Fruit fly (Drosophila melanogaster) whole organism, wandering third instar larva: Measurements from ENCODE around the gene Nf1.

Source experiments
- Abd-B ChIP-seq: fragments of >200 bp; optimal IDR thresholded peaks from 2 replicates; lab custom pipeline; 2017; ENCODE audit warnings: missing biosample characterization, missing genetic modification characterization
- CG32264 ChIP-seq: fragments of 200-800 bp; sonication (Bioruptor generic); optimal IDR thresholded peaks from 2 replicates; lab custom pipeline; 2016; ENCODE audit warnings: missing biosample characterization, missing genetic modification characterization
- Dif ChIP-seq: fragments of 200-275, 200-300 bp; sonication (Bioruptor generic); optimal IDR thresholded peaks from 2 replicates; lab custom pipeline; 2018; ENCODE audit warnings: missing biosample characterization, missing genetic modification characterization; ENCODE audit not compliant: partially characterized antibody
- GATAd ChIP-seq: sonication (Bioruptor generic); optimal IDR thresholded peaks from 2 replicates; lab custom pipeline; 2016; ENCODE audit warnings: missing biosample characterization, missing genetic modification characterization
- HLH106 ChIP-seq: fragments of 200-800 bp; optimal IDR thresholded peaks from 3 replicates; lab custom pipeline; 2019; ENCODE audit warnings: missing biosample characterization, mild to moderate bottlenecking, missing genetic modification characterization, moderate library complexity
- Hnf4 ChIP-seq: fragments of 200-800 bp; sonication (Bioruptor generic); optimal IDR thresholded peaks from 2 replicates; lab custom pipeline; 2016; ENCODE audit warnings: missing biosample characterization, mild to moderate bottlenecking, missing genetic modification characterization
- Hr78 ChIP-seq: fragments of >200 bp; optimal IDR thresholded peaks from 2 replicates; lab custom pipeline; 2017; ENCODE audit warnings: missing biosample characterization, missing genetic modification characterization
- Hr83 ChIP-seq: fragments of 200-300 bp; sonication (Bioruptor generic); optimal IDR thresholded peaks from 2 replicates; lab custom pipeline; 2016; ENCODE audit warnings: missing biosample characterization, mild to moderate bottlenecking, missing genetic modification characterization, moderate library complexity; ENCODE audit not compliant: poor library complexity, severe bottlenecking
- Jra ChIP-seq: sonication (Bioruptor generic); optimal IDR thresholded peaks from 2 replicates; lab custom pipeline; 2016; ENCODE audit warnings: missing biosample characterization, missing genetic modification characterization
- Mio ChIP-seq: sonication (Bioruptor generic); optimal IDR thresholded peaks from 2 replicates; lab custom pipeline; 2016; ENCODE audit warnings: missing biosample characterization, missing genetic modification characterization
- Myc ChIP-seq: fragments of >200 bp; optimal IDR thresholded peaks from 2 replicates; lab custom pipeline; 2017
- N ChIP-seq: fragments of >200 bp; optimal IDR thresholded peaks from 2 replicates; lab custom pipeline; 2018; ENCODE audit warnings: missing biosample characterization, missing external identifiers, missing genetic modification characterization
- Rel ChIP-seq, 2 experiments: fragments of 200-800 bp; sonication (Bioruptor generic) in 1 of 2; optimal IDR thresholded peaks; 2 replicates in 1 of 2; 3 replicates in 1 of 2; lab custom pipeline; 2016 to 2019; ENCODE audit warnings: mild to moderate bottlenecking in 2 of 2, missing biosample characterization in 2 of 2, missing genetic modification characterization in 2 of 2, moderate library complexity in 1 of 2
- Sp1 ChIP-seq: fragments of 200-800 bp; sonication (Bioruptor generic); optimal IDR thresholded peaks from 3 replicates; lab custom pipeline; 2019; ENCODE audit warnings: missing biosample characterization, mild to moderate bottlenecking, missing genetic modification characterization, moderate library complexity
- Vsx2 ChIP-seq: fragments of 200-300, 225-300 bp; sonication (Bioruptor generic); optimal IDR thresholded peaks from 2 replicates; lab custom pipeline; 2018; ENCODE audit warnings: missing biosample characterization, missing genetic modification characterization; ENCODE audit not compliant: partially characterized antibody
- br ChIP-seq: fragments of 200-800 bp; sonication (Bioruptor generic); optimal IDR thresholded peaks from 2 replicates; lab custom pipeline; 2016; ENCODE audit warnings: missing biosample characterization, missing genetic modification characterization
- brk ChIP-seq: fragments of 200-800 bp; sonication (Bioruptor generic); optimal IDR thresholded peaks from 2 replicates; lab custom pipeline; 2016; ENCODE audit warnings: missing biosample characterization, mild to moderate bottlenecking, missing genetic modification characterization
- dl ChIP-seq, 2 experiments: fragments of 175-275, 200-275 bp in 1 of 2; fragments of 200-275 bp in 1 of 2; sonication (Bioruptor generic); optimal IDR thresholded peaks; lab custom pipeline; 2018; ENCODE audit warnings: mild to moderate bottlenecking in 2 of 2, missing biosample characterization in 2 of 2, missing genetic modification characterization in 2 of 2, moderate library complexity in 2 of 2; ENCODE audit not compliant: partially characterized antibody in 2 of 2, insufficient read depth in 1 of 2
- dmrt93B ChIP-seq: fragments of 200-800 bp; sonication (Bioruptor generic); optimal IDR thresholded peaks from 2 replicates; lab custom pipeline; 2018; ENCODE audit warnings: missing biosample characterization, mild to moderate bottlenecking, missing genetic modification characterization
- dsf ChIP-seq: sonication (Bioruptor generic); optimal IDR thresholded peaks from 2 replicates; lab custom pipeline; 2016; ENCODE audit warnings: missing biosample characterization, missing genetic modification characterization, borderline replicate concordance
- ey ChIP-seq: fragments of 200-800 bp; sonication (Bioruptor generic); optimal IDR thresholded peaks from 2 replicates; lab custom pipeline; 2016; ENCODE audit warnings: missing biosample characterization, missing genetic modification characterization
- foxo ChIP-seq, 2 experiments: fragments of 200-800 bp; sonication (Bioruptor generic); optimal IDR thresholded peaks; 2 replicates in 1 of 2; 3 replicates in 1 of 2; lab custom pipeline; 2016 to 2017; ENCODE audit warnings: missing biosample characterization in 2 of 2, missing genetic modification characterization in 2 of 2
- fru ChIP-seq: fragments of 200-800 bp; sonication (Bioruptor generic); optimal IDR thresholded peaks from 3 replicates; lab custom pipeline; 2016; ENCODE audit warnings: missing biosample characterization, mild to moderate bottlenecking, missing genetic modification characterization
- h ChIP-seq: fragments of 200-800 bp; sonication (Bioruptor generic); optimal IDR thresholded peaks from 3 replicates; lab custom pipeline; 2016; ENCODE audit warnings: missing biosample characterization, mild to moderate bottlenecking, missing genetic modification characterization
- jim ChIP-seq: fragments of 175-275, 200-325 bp; sonication (Bioruptor generic); optimal IDR thresholded peaks from 2 replicates; lab custom pipeline; 2016; ENCODE audit warnings: missing biosample characterization, mild to moderate bottlenecking, missing genetic modification characterization
- lola ChIP-seq: fragments of >200 bp; optimal IDR thresholded peaks from 2 replicates; lab custom pipeline; 2017; ENCODE audit warnings: missing biosample characterization, missing genetic modification characterization
- pan ChIP-seq: fragments of >200 bp; optimal IDR thresholded peaks from 2 replicates; lab custom pipeline; 2017
- psq ChIP-seq: fragments of 200-800 bp; sonication (Bioruptor generic); optimal IDR thresholded peaks from 3 replicates; lab custom pipeline; 2017; ENCODE audit warnings: missing biosample characterization, mild to moderate bottlenecking, missing genetic modification characterization, moderate library complexity
- tai ChIP-seq: sonication (Bioruptor generic); optimal IDR thresholded peaks from 2 replicates; lab custom pipeline; 2016; ENCODE audit warnings: missing biosample characterization, missing genetic modification characterization
- usp ChIP-seq: fragments of >200 bp; optimal IDR thresholded peaks from 2 replicates; lab custom pipeline; 2017; ENCODE audit warnings: missing biosample characterization, missing genetic modification characterization

The Nf1 gene

DNA sequence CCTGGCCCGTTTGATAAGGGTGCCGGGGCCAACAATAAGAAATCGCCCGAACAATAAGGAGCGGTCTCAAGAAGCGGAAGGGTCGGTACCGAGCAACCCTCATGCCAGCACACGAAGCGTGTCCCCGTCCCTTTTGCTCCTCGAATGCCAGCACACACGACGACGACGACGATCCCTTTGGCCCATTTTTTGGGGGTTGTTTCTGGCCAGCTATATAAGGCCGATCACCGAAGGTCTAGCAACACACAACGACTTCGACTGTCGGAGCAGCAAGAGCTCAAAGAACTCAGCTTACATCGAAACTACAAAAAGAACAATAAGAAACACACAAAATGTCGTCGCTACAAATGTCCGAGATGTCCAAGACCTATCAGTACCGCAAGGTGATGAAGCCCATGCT lies 16.8 kb downstream of the Nf1 start:
- TF ChIP-seq dmrt93B (GFP tag; lab: Kevin White, UChicago) (no peak), brk (GFP tag; lab: Kevin White, UChicago) (no peak), HLH106 (no peak), Rel (GFP tag; optimal IDR thresholded peaks at IDR 0.05; lab: Kevin White, UChicago) (no peak), Rel (tag; optimal IDR thresholded peaks at IDR 0.05; lab: Kevin White, UChicago) (no peak), CG32264 (GFP tag; lab: Kevin White, UChicago) (no peak), Dif (GFP tag; lab: Kevin White, UChicago) (no peak), Hr78 (no peak), GATAd (GFP tag; lab: Kevin White, UChicago) (no peak), usp (GFP tag; lab: Kevin White, UChicago) (no peak), Hr83 (no peak), ey (GFP tag; lab: Kevin White, UChicago) (no peak), Myc (lab: Kevin White, UChicago) (no peak), Abd-B (GFP tag; lab: Kevin White, UChicago) (no peak), foxo (GFP tag; optimal IDR thresholded peaks at IDR 0.05; lab: Kevin White, UChicago) (no peak), br (GFP tag; lab: Kevin White, UChicago) (no peak), tai (no peak)

DNA sequence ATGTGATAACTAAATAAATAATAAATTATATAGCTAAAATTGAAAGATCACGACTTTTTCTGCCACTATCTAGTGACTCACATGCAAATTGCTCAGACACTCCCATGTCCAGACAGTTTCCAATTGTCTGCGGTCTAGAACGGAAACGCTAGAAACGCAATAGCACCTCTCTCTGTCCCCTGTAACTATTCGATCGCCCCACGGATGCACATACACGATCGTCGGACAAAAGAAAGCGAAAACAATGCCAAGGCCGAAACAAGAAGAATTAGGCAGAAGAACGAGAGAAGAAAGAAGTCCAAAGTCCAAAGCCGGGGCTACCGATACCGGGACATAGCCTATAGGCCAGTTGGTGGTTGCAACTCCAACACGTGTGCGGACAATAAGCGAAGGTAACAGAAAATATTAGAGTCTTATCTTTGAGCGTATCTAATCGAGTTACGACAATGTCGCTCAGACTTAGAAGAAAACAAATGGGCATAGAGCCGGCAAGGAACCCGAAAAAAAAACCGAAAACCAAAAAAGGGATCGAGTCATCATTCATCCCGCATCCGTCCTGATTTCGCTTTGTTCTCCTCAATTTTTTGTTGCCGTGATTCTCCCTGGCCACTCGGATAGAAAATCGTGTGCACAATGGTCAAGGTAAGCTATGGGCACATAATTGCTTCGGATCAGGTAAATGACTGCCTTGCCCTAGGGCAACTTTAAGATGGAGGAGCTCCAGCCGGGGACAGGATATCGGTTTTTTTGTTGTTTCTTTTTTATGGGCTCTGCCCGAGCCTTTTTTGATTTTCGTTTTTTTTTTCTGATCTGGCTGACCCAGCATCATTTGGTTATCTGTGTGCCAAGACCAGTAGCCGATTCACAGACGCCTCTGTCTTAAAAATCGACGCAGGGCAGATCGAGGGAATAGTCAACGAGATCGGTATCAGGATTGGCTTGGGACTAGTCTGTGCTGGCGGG lies 18.2 kb downstream of the Nf1 start:
- TF ChIP-seq br (GFP tag; lab: Kevin White, UChicago) = no peak
- TF ChIP-seq dl (GFP tag; optimal IDR thresholded peaks at IDR 0.05; lab: Kevin White, UChicago; ENCODE audit: insufficient read depth in 1 of 2, partially characterized antibody in 2 of 2) = no peak
- TF ChIP-seq Mio = no peak
- no peak for TF ChIP-seq Vsx2
- TF ChIP-seq Hnf4 = peak; percentile 36
- no peak for TF ChIP-seq Hr83
- TF ChIP-seq GATAd (GFP tag; lab: Kevin White, UChicago) = no peak
- no peak for TF ChIP-seq Abd-B (GFP tag; lab: Kevin White, UChicago)
- no peak for TF ChIP-seq HLH106
- TF ChIP-seq lola (GFP tag; lab: Kevin White, UChicago) = no peak
- TF ChIP-seq dsf = no peak
- no peak for TF ChIP-seq Jra (GFP tag; lab: Kevin White, UChicago)
- TF ChIP-seq pan (lab: Kevin White, UChicago) = no peak
- no peak for TF ChIP-seq dmrt93B (GFP tag; lab: Kevin White, UChicago)
- no peak for TF ChIP-seq N (GFP tag; lab: Kevin White, UChicago)
- no peak for TF ChIP-seq Dif (GFP tag; lab: Kevin White, UChicago)
- no peak for TF ChIP-seq Sp1 (GFP tag; lab: Kevin White, UChicago)
- TF ChIP-seq psq (GFP tag; lab: Kevin White, UChicago) = peak; percentile 25

DNA sequence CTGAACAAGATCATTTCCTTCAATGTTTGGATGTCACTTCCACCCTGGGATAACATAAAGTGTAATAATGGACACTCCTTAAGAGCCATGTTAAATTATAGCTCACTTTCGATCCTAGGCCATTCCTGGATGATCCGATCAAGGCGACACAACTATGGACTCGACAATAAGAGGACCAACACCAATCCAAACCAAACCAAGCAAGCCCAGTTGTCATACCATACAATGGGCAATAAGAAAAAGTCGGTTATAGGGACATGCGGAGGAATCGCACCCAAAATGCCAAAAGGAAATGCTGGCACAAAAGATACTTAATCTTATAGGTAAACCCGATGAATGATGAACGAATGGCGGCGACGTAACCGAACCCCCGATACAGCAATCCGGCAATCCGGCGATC lies 19.2 kb downstream of the Nf1 start:
- TF ChIP-seq usp (GFP tag; lab: Kevin White, UChicago) = no peak
- TF ChIP-seq br (GFP tag; lab: Kevin White, UChicago) = no peak
- TF ChIP-seq, all 38 proteins: peak for 0

DNA sequence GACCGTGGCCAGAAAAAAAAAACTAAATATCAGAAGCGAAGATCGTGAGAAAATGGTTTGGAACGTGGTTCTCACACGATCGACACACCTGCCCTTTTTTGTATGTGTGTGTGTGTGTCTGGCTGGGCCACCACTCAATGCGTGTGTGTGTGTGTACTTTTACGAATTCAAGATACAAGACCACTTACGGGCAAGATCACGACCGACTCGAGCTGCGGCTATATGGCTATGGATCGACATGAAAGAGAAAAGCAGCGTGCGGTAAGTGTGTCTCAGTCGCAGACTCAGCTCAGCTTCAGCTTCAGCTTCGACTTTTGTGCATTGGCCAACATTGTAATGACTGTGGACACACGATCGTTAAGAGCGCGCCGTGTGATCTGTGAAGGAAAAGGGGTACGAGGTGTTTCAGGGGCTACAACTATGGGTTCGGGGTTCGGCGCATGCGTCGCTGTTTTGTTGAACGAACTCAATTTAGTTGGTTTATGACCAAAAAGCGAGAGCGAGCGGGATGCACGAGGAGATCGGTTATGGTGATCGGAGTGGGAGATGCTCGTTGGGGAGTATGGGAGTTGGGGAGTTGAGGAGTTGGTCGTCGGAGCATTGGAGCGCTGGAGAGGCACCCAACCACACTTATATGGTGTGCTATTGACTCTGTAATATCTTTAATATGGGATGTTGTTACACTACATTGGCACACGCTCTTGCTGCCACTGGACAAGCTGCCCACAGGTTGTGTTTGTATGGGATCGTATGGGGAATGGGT lies 19.9 kb downstream of the Nf1 start:
- no peak for TF ChIP-seq br (GFP tag; lab: Kevin White, UChicago)
- peak; percentile 35 for TF ChIP-seq fru (GFP tag; lab: Kevin White, UChicago)
- TF ChIP-seq Dif (GFP tag; lab: Kevin White, UChicago) = peak; percentile 28
- no peak for TF ChIP-seq tai
- peak; percentile 49 for TF ChIP-seq jim
- TF ChIP-seq psq (GFP tag; lab: Kevin White, UChicago) = peak; percentile 51
- peak; percentile 70 for TF ChIP-seq Hr83
- peak; percentile 60 for TF ChIP-seq h (GFP tag; lab: Kevin White, UChicago)
- peak; percentile 71 for TF ChIP-seq brk (GFP tag; lab: Kevin White, UChicago)
- peak; percentile 1 for TF ChIP-seq Sp1 (GFP tag; lab: Kevin White, UChicago)
